Fruit fly (Drosophila melanogaster) whole organism, pupa: Measurements from ENCODE around the gene Cyp4s3.

Experiments
- CG10348 ChIP-seq: fragments of 200-800 bp; sonication (Bioruptor generic); IDR thresholded peaks from 2 replicates; pipeline ENCODE4 v1.3.6; 2022; ENCODE audit warnings: missing biosample characterization, missing genetic modification characterization
- CG12605 ChIP-seq: fragments of 200-800 bp; sonication (Bioruptor generic); IDR thresholded peaks from 2 replicates; pipeline ENCODE4 v1.3.6; 2022; ENCODE audit warnings: missing biosample characterization, missing genetic modification characterization
- CG14655 ChIP-seq: fragments of 200-800 bp; sonication (Bioruptor generic); optimal IDR thresholded peaks from 3 replicates; lab custom pipeline; 2017; ENCODE audit warnings: mild to moderate bottlenecking, missing biosample characterization, missing genetic modification reagents, missing genetic modification characterization
- CG15710 ChIP-seq: fragments of 200-800 bp; sonication (Bioruptor generic); optimal IDR thresholded peaks from 2 replicates; lab custom pipeline; 2018; ENCODE audit warnings: missing biosample characterization, mild to moderate bottlenecking, missing genetic modification characterization, moderate library complexity
- CG32121 ChIP-seq: fragments of 200-800 bp; sonication (Bioruptor generic); IDR thresholded peaks from 2 replicates; pipeline ENCODE4 v1.3.6; 2022; ENCODE audit warnings: missing biosample characterization, missing genetic modification characterization
- CG4496 ChIP-seq: fragments of 200-800 bp; sonication (Bioruptor generic); IDR thresholded peaks from 3 replicates; pipeline ENCODE4 v1.3.6; 2022; ENCODE audit warnings: missing biosample characterization, missing genetic modification characterization
- CG8159 ChIP-seq: fragments of 200-800 bp; sonication (Bioruptor generic); optimal IDR thresholded peaks from 3 replicates; lab custom pipeline; 2018; ENCODE audit warnings: missing biosample characterization, mild to moderate bottlenecking, missing genetic modification characterization, moderate library complexity
- CG8301 ChIP-seq: fragments of 200-800 bp; sonication (Bioruptor generic); optimal IDR thresholded peaks from 2 replicates; lab custom pipeline; 2018; ENCODE audit warnings: missing biosample characterization, mild to moderate bottlenecking, missing genetic modification characterization
- D1 ChIP-seq: fragments of 200-800 bp; sonication (Bioruptor generic); optimal IDR thresholded peaks from 2 replicates; lab custom pipeline; 2018; ENCODE audit warnings: missing biosample characterization, mild to moderate bottlenecking, missing genetic modification characterization, moderate library complexity
- EcR ChIP-seq: fragments of 200-800 bp; sonication (Bioruptor generic); optimal IDR thresholded peaks from 3 replicates; lab custom pipeline; 2019; ENCODE audit warnings: missing biosample characterization, missing genetic modification characterization, mild to moderate bottlenecking, moderate library complexity, missing genetic modification reagents
- Ets98B ChIP-seq: fragments of 200-800 bp; sonication (Bioruptor generic); IDR thresholded peaks from 2 replicates; pipeline ENCODE4 v1.3.6; 2022; ENCODE audit warnings: missing biosample characterization, missing genetic modification characterization
- Pif1A ChIP-seq: fragments of 200-800 bp; sonication (Bioruptor generic); optimal IDR thresholded peaks from 3 replicates; lab custom pipeline; 2016; ENCODE audit warnings: missing biosample characterization, missing genetic modification characterization
- Snoo ChIP-seq: fragments of 200-800 bp; sonication (Bioruptor generic); optimal IDR thresholded peaks from 3 replicates; lab custom pipeline; 2017; ENCODE audit warnings: missing biosample characterization, mild to moderate bottlenecking, missing genetic modification characterization, inconsistent platforms
- rn ChIP-seq: fragments of 200-800 bp; sonication (Bioruptor generic); IDR thresholded peaks from 2 replicates; pipeline ENCODE4 v1.3.6; 2022; ENCODE audit warnings: missing biosample characterization, missing genetic modification characterization

- TF ChIP-seq EcR (GFP tag; lab: Kevin White, UChicago) (no peak), Ets98B (no peak), CG15710 (tag; lab: Kevin White, UChicago) (no peak), CG12605 (no peak), CG8159 (no peak), Snoo (tag; lab: Kevin White, UChicago) (no peak), CG14655 (no peak), Pif1A (GFP tag; lab: Kevin White, UChicago) (no peak), CG10348 (GFP tag; lab: Robert Waterston, UW) (no peak), CG4496 (GFP tag; lab: Robert Waterston, UW) (no peak), rn (GFP tag; lab: Robert Waterston, UW) (no peak), D1 (tag; lab: Kevin White, UChicago) (no peak), CG32121 (GFP tag; lab: Robert Waterston, UW) (no peak), CG8301 (tag; lab: Kevin White, UChicago) (no peak)
These were observed 30.7 kb upstream of the Cyp4s3 start for dm6 chrX:15147069-15147468.
